Fruit fly (Drosophila melanogaster) whole organism, adult: Measurements from ENCODE around the gene hmw.

Experiments used
- CG11617 ChIP-seq: fragments of 200-800 bp; sonication (Bioruptor generic); optimal IDR thresholded peaks from 2 replicates; lab custom pipeline; 2017; ENCODE audit warnings: mild to moderate bottlenecking, missing biosample characterization, missing genetic modification reagents, missing genetic modification characterization
- CG12768 ChIP-seq: fragments of 200-800 bp; sonication (Bioruptor generic); optimal IDR thresholded peaks from 2 replicates; lab custom pipeline; 2017; ENCODE audit warnings: missing biosample characterization, missing genetic modification characterization, mild to moderate bottlenecking, moderate library complexity, missing genetic modification reagents
- CG14711 ChIP-seq: fragments of 200-800 bp; sonication (Bioruptor generic); optimal IDR thresholded peaks from 2 replicates; lab custom pipeline; 2018; ENCODE audit warnings: missing biosample characterization, mild to moderate bottlenecking, missing genetic modification characterization, moderate library complexity
- CG1620 ChIP-seq: fragments of 200-800 bp; sonication (Bioruptor generic); optimal IDR thresholded peaks from 2 replicates; lab custom pipeline; 2016; ENCODE audit warnings: missing biosample characterization, missing genetic modification characterization
- CG33017 ChIP-seq: fragments of 200-800 bp; sonication (Bioruptor generic); optimal IDR thresholded peaks from 2 replicates; lab custom pipeline; 2018; ENCODE audit warnings: missing biosample characterization, mild to moderate bottlenecking, missing genetic modification characterization, moderate library complexity
- CG5204 ChIP-seq: fragments of 200-800 bp; sonication (Bioruptor generic); optimal IDR thresholded peaks from 2 replicates; lab custom pipeline; 2016; ENCODE audit warnings: missing biosample characterization, missing genetic modification characterization
- CG7045 ChIP-seq: fragments of 200-800 bp; sonication (Bioruptor generic); optimal IDR thresholded peaks from 2 replicates; lab custom pipeline; 2017; ENCODE audit warnings: missing biosample characterization, mild to moderate bottlenecking, missing genetic modification characterization
- CG7101 ChIP-seq: fragments of 200-800 bp; sonication (Bioruptor generic); optimal IDR thresholded peaks from 2 replicates; lab custom pipeline; 2018; ENCODE audit warnings: missing biosample characterization, mild to moderate bottlenecking, missing genetic modification characterization, moderate library complexity
- Clk ChIP-seq: fragments of 200-800 bp; sonication (Bioruptor generic); optimal IDR thresholded peaks from 2 replicates; lab custom pipeline; 2017; ENCODE audit warnings: missing biosample characterization, missing genetic modification characterization
- Crg-1 ChIP-seq: fragments of 200-800 bp; sonication (Bioruptor generic); optimal IDR thresholded peaks from 2 replicates; lab custom pipeline; 2016; ENCODE audit warnings: missing biosample characterization, missing genetic modification characterization
- Hr96 ChIP-seq: fragments of 200-800 bp; sonication (Bioruptor generic); optimal IDR thresholded peaks from 2 replicates; lab custom pipeline; 2016; ENCODE audit warnings: missing biosample characterization, missing genetic modification characterization
- Mnt ChIP-seq: fragments of 200-800 bp; sonication (Bioruptor generic); optimal IDR thresholded peaks from 2 replicates; lab custom pipeline; 2016; ENCODE audit warnings: missing biosample characterization, mild to moderate bottlenecking, missing genetic modification characterization
- bab1 ChIP-seq: fragments of 200-800 bp; sonication (Bioruptor generic); optimal IDR thresholded peaks from 3 replicates; lab custom pipeline; 2019; ENCODE audit warnings: missing biosample characterization, mild to moderate bottlenecking, missing genetic modification characterization, moderate library complexity
- cic ChIP-seq: fragments of 200-800 bp; sonication (Bioruptor generic); optimal IDR thresholded peaks from 2 replicates; lab custom pipeline; 2017; ENCODE audit warnings: missing biosample characterization, mild to moderate bottlenecking, missing genetic modification characterization, moderate library complexity
- cnc ChIP-seq, 2 experiments: fragments of >200 bp; optimal IDR thresholded peaks; 2 replicates each; lab custom pipeline; 2017
- kay ChIP-seq: fragments of 200-800 bp; sonication (Bioruptor generic); peaks from one replicate; lab custom pipeline; 2016; ENCODE audit warnings: missing biosample characterization, missing genetic modification characterization, borderline replicate concordance
- ovo ChIP-seq: fragments of 200-800 bp; sonication (Bioruptor generic); optimal IDR thresholded peaks from 2 replicates; lab custom pipeline; 2016; ENCODE audit warnings: missing biosample characterization, missing genetic modification characterization
- pad ChIP-seq: fragments of 200-800 bp; sonication (Bioruptor generic); optimal IDR thresholded peaks from 3 replicates; lab custom pipeline; 2017; ENCODE audit warnings: missing biosample characterization, missing genetic modification characterization, mild to moderate bottlenecking, moderate library complexity, missing genetic modification reagents
- tj ChIP-seq: fragments of 200-800 bp; sonication (Bioruptor generic); optimal IDR thresholded peaks from 3 replicates; lab custom pipeline; 2017; ENCODE audit warnings: missing biosample characterization, mild to moderate bottlenecking, missing genetic modification characterization, moderate library complexity
- toe ChIP-seq: fragments of 200-800 bp; sonication (Bioruptor generic); optimal IDR thresholded peaks from 2 replicates; lab custom pipeline; 2016; ENCODE audit warnings: missing biosample characterization, missing genetic modification characterization

The hmw gene

DNA sequence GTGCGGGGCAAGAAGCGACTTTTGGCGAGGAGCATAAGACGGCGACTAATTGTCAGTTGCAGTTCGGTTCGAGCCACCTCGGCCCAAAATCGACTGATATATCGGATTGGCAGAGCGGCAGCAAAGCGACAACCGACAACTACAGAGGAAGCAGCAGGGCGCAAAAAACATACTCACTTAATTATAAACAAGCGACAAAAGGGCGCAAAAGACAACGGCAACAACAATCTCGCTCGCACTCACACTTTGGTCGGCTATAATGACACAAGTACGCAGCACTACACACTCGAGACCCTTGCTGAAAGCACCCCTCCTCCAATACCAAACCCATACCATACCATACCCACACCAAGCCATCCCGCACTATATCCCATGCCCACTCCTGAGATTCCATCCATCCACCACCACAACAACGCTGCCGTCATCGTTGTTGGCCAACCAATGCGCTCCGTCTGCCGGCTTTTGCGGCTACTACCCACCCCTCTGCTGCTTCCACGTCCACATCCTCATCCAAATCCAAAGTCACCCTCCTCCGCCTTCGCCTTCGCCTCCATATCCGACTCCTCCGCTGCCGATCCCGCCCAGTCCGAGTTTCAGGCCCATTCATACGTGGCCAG, 11.0 kb downstream of the hmw start, which contains the start of gene gl:
gl (minus strand) TSS at position 51 of the 617 bp plus-strand sequence.
- TF ChIP-seq cnc (optimal IDR thresholded peaks at IDR 0.05; lab: Kevin White, UChicago) (no peak), tj (GFP tag; lab: Kevin White, UChicago) (no peak), Mnt (GFP tag; lab: Kevin White, UChicago) (no peak), pad (GFP tag; lab: Kevin White, UChicago) (no peak), ovo (no peak), CG11617 (GFP tag; lab: Kevin White, UChicago) (no peak), CG12768 (no peak), bab1 (no peak), CG1620 (GFP tag; lab: Kevin White, UChicago) (no peak), Clk (GFP tag; lab: Kevin White, UChicago) (no peak)

DNA sequence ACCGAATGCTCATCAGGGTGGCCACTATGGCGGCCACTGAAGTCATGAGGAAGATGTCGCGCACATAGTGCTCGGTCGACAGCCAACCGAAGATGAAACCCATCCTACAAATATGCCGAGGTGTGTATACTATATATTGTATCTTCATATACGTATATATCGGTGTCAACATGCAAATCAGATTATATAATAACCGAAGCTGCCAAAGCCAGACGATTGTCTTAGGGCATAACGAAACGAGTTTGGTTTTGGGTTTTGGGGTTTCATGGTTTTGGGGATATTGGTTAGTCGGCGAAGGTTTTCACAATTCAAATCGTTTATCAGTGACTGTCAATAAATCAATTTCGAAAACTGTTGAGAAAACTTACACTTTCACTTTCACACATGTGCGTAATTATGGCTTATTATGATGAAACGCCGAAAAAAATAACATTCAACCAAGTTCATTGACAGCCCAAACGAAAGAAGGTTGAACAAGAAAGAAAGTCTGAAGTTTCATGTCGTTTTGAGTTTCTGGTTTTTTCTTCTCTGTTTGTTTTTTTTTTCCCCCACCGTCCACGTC, 18.5 kb downstream of the hmw start:
- TF ChIP-seq tj (GFP tag; lab: Kevin White, UChicago) (no peak), kay (GFP tag; lab: Kevin White, UChicago) (peak; percentile 71), CG7045 (GFP tag; lab: Kevin White, UChicago) (no peak)

DNA sequence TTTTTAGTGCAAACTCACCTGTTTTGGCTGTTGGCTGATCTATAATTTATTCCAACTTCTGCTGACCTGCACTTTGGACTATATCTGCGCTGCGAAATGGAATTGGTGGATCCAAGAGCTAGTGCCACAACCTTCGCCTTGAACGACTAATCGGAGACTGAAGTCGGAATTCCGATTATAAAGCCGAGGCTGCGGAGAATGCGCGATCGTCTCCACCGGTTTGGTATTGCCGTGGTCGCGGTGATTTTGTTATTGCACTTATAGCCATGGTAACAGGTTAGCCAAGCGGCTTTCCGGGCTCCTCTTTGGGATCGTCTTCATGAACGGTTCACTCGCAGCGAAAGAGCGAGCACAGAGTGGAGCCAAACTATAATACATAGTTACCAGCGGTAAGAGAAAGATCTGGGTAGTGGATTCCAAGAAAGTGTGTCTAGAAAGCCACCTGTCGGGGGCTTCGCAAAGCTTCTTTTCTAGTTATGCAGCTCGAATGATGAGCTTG, 19.3 kb downstream of the hmw start, which contains the start of gene CG7675:
CG7675 (minus strand) TSS at position 165 of the 499 bp plus-strand sequence.
- no peak for TF ChIP-seq pad (GFP tag; lab: Kevin White, UChicago)
- no peak for TF ChIP-seq CG7045 (GFP tag; lab: Kevin White, UChicago)
- peak; percentile 52 for TF ChIP-seq bab1
- TF ChIP-seq CG5204 = no peak
- no peak for TF ChIP-seq CG7101 (tag; lab: Kevin White, UChicago)
- no peak for TF ChIP-seq toe (GFP tag; lab: Kevin White, UChicago)
- TF ChIP-seq CG14711 = no peak
- TF ChIP-seq Mnt (GFP tag; lab: Kevin White, UChicago) = no peak
- no peak for TF ChIP-seq CG1620 (GFP tag; lab: Kevin White, UChicago)
- no peak for TF ChIP-seq CG11617 (GFP tag; lab: Kevin White, UChicago)
- TF ChIP-seq Clk (GFP tag; lab: Kevin White, UChicago) = no peak
- no peak for TF ChIP-seq CG33017 (tag; lab: Kevin White, UChicago)
- TF ChIP-seq ovo = no peak
- TF ChIP-seq Hr96 = no peak
- TF ChIP-seq tj (GFP tag; lab: Kevin White, UChicago) = peak; percentile 95

DNA sequence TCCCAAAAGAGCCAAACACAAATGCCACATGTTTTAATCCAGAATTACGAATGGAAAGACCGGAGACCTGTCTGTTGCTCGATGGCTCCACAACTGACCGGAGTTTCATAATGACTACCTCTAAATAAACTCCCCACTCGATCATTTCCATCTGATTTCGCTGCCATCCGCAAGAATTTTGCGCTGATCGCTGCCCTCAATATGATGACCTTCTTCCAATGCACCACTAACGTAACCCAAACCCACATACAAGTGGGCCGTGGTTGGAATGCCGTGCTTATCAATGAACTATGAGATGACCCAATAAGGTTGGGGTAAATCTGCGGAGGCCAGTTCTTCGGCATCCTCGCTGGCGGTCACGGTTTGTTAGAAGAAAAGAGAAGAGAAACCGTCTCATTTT, 23.2 kb downstream of the hmw start, which contains the start of gene CG14309:
CG14309 (minus strand) TSS at position 101 of the 400 bp plus-strand sequence.
- TF ChIP-seq tj (GFP tag; lab: Kevin White, UChicago) (peak; percentile 45), Hr96 (no peak)

DNA sequence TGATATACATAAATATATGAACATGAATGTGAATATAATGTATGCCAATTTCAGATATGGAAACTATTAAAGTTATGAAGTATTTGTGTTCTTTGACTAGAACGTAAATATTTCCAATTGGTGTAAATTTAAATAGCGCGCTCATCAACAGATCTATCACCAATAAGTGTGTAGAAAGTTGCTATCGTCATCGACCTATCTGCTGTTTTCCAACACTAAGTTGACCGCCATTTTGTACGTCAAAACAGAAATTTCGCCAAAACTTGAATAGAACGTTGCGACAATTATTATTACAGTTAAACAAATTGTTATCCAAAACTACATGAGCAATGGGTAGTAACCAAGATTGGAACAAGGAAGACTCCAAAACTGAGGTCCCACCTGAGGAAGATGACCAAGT, 23.8 kb downstream of the hmw start, which contains the start of gene cona:
cona (plus strand) TSS at position 236 of the 400 bp plus-strand sequence.
- TF ChIP-seq bab1 = peak; percentile 14
- TF ChIP-seq pad (GFP tag; lab: Kevin White, UChicago) = no peak

DNA sequence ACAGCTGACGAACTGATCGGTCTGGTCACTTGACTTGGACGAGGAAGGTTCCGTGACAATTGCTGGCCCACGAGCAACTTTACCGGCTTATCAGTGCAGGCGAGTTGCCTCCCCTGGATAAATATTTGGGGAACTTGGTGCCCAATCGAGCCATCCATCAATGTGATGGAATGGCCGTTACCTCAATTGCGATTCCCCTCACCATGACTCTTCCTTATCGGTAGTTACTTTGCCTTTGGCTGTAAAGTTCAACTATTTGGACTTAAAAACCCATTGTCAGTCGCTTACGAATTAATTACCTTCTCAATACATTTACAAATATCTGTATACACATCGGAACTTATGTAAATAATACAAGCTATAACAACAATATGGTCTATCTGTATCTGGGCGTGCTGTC, 28.0 kb downstream of the hmw start, which contains the start of gene Vha100-4:
Vha100-4 (minus strand) TSS at position 16 of the 400 bp plus-strand sequence.
- TF ChIP-seq Mnt (GFP tag; lab: Kevin White, UChicago) (peak; percentile 15), toe (GFP tag; lab: Kevin White, UChicago) (no peak)

DNA sequence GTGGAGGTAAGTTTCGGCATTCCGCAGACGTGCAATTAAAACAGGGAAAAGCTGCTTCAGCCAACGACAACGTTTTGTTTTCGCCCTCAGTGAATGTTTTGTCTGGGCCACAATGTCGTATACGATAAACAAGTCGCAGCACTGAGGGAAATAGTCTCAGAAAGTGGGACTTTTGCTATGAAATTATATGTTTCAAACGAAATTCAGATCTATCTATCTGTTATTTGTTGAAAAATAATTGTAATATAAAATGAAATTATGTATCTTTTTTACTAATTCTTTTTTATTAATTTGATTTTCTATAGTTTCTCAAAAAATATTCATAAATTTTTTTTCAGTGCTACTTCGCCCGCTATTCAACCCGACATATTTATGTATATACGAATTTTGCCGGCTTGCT, 31.6 kb downstream of the hmw start:
- peak; percentile 37 for TF ChIP-seq CG33017 (tag; lab: Kevin White, UChicago)
- no peak for TF ChIP-seq CG7045 (GFP tag; lab: Kevin White, UChicago)
- TF ChIP-seq CG11617 (GFP tag; lab: Kevin White, UChicago) = peak; percentile 76
- TF ChIP-seq tj (GFP tag; lab: Kevin White, UChicago) = peak; percentile 32
- no peak for TF ChIP-seq Hr96
- TF ChIP-seq Mnt (GFP tag; lab: Kevin White, UChicago) = peak; percentile 14
- TF ChIP-seq Crg-1 (GFP tag; lab: Kevin White, UChicago) = no peak
- peak; percentile 3 for TF ChIP-seq CG14711
- TF ChIP-seq toe (GFP tag; lab: Kevin White, UChicago) = peak; percentile 33
- peak; percentile 1 for TF ChIP-seq cic
- peak; percentile 71 for TF ChIP-seq CG7101 (tag; lab: Kevin White, UChicago)
- TF ChIP-seq CG1620 (GFP tag; lab: Kevin White, UChicago) = no peak
- TF ChIP-seq CG12768 = no peak
- peak; percentile 32 for TF ChIP-seq bab1
